Fruit fly (Drosophila melanogaster): ENCODE data around the gene Mpp6.

dm6 chr2L:21153844-21154243 is 2.2 kb upstream of the Mpp6 start:
- TF ChIP-seq lbe (GFP tag; optimal IDR thresholded peaks at IDR 0.05) = no peak
- no peak for TF ChIP-seq CG12236 (GFP tag; optimal IDR thresholded peaks at IDR 0.05)
- TF ChIP-seq jigr1 (GFP tag; IDR thresholded peaks at IDR 0.05) = no peak
- no peak for TF ChIP-seq Rx (GFP tag; IDR thresholded peaks at IDR 0.05)
- no peak for TF ChIP-seq ewg (GFP tag; optimal IDR thresholded peaks at IDR 0.05)
- no peak for TF ChIP-seq CG31441 (GFP tag; IDR thresholded peaks at IDR 0.05)
- TF ChIP-seq caup (GFP tag; optimal IDR thresholded peaks at IDR 0.05; ENCODE audit: severe bottlenecking) = no peak
- no peak for TF ChIP-seq Max (GFP tag; optimal IDR thresholded peaks at IDR 0.05)
- no peak for TF ChIP-seq Optix (GFP tag; IDR thresholded peaks at IDR 0.05)
